Worm (Caenorhabditis elegans) whole organism, L3 larva: Measurements from ENCODE around the gene glr-4.

Experiments used
- egl-27 ChIP-seq: sonication (generic microtip); optimal IDR thresholded peaks from 4 replicates; lab custom pipeline; 2017; ENCODE audit warnings: missing biosample characterization, missing genetic modification reagents, missing genetic modification characterization
- fkh-10 ChIP-seq: sonication (generic microtip); optimal IDR thresholded peaks from 2 replicates; lab custom pipeline; 2017; ENCODE audit warnings: missing biosample characterization, missing genetic modification reagents, missing genetic modification characterization
- fkh-2 ChIP-seq: fragments of 150-350 bp; optimal IDR thresholded peaks from 2 replicates; lab custom pipeline; 2014; ENCODE audit warnings: missing biosample characterization, missing genetic modification reagents, missing genetic modification characterization
- fos-1 ChIP-seq: fragments of 150-350 bp; optimal IDR thresholded peaks from 2 replicates; lab custom pipeline; 2014; ENCODE audit warnings: missing biosample characterization, missing genetic modification characterization
- nhr-28 ChIP-seq: fragments of 150-350 bp; optimal IDR thresholded peaks from 2 replicates; lab custom pipeline; 2014; ENCODE audit warnings: missing biosample characterization, missing genetic modification characterization
- nhr-77 ChIP-seq: fragments of 150-350 bp; optimal IDR thresholded peaks from 2 replicates; lab custom pipeline; 2014; ENCODE audit warnings: missing biosample characterization, missing genetic modification characterization
- pqm-1 ChIP-seq: fragments of 150-350 bp; optimal IDR thresholded peaks from 2 replicates; lab custom pipeline; 2017; ENCODE audit warnings: missing biosample characterization, missing genetic modification characterization, inconsistent platforms
- skn-1 ChIP-seq: fragments of 150-350 bp; optimal IDR thresholded peaks from 2 replicates; lab custom pipeline; 2014; ENCODE audit warnings: missing biosample characterization, missing genetic modification characterization
- tbx-2 ChIP-seq: sonication (generic microtip); optimal IDR thresholded peaks from 2 replicates; lab custom pipeline; 2016; ENCODE audit warnings: mild to moderate bottlenecking, missing genetic modification characterization, missing compliant biosample characterization
- unc-62 ChIP-seq: fragments of 150-350 bp; sonication (generic microtip); optimal IDR thresholded peaks from 4 replicates; lab custom pipeline; 2014; ENCODE audit warnings: missing biosample characterization, missing genetic modification reagents, missing genetic modification characterization

ce11 chrII:7809358-7809914 lies 15.3 kb upstream of the glr-4 start:
- TF ChIP-seq egl-27, result no peak
- no peak for TF ChIP-seq nhr-28 (tag; lab: Kevin White, UChicago)
- no peak for TF ChIP-seq fkh-2 (tag; lab: Kevin White, UChicago)
- TF ChIP-seq nhr-77, result no peak
- no peak for TF ChIP-seq skn-1 (tag; lab: Kevin White, UChicago)
- TF ChIP-seq unc-62 (GFP tag; lab: Kevin White, UChicago), result no peak
- TF ChIP-seq pqm-1 (tag; lab: Kevin White, UChicago), result no peak
- TF ChIP-seq fos-1 (tag; lab: Kevin White, UChicago), result no peak
- TF ChIP-seq tbx-2, result no peak
- no peak for TF ChIP-seq fkh-10 (GFP tag; lab: Kevin White, UChicago)
